Fruit fly (Drosophila melanogaster) whole organism, adult: ENCODE results near the gene snky.

Source experiments
- CG11617 ChIP-seq: fragments of 200-800 bp; sonication (Bioruptor generic); optimal IDR thresholded peaks from 2 replicates; lab custom pipeline; 2017; ENCODE audit warnings: mild to moderate bottlenecking, missing biosample characterization, missing genetic modification reagents, missing genetic modification characterization
- CG12768 ChIP-seq: fragments of 200-800 bp; sonication (Bioruptor generic); optimal IDR thresholded peaks from 2 replicates; lab custom pipeline; 2017; ENCODE audit warnings: missing biosample characterization, missing genetic modification characterization, mild to moderate bottlenecking, moderate library complexity, missing genetic modification reagents
- CG14711 ChIP-seq: fragments of 200-800 bp; sonication (Bioruptor generic); optimal IDR thresholded peaks from 2 replicates; lab custom pipeline; 2018; ENCODE audit warnings: missing biosample characterization, mild to moderate bottlenecking, missing genetic modification characterization, moderate library complexity
- CG1620 ChIP-seq: fragments of 200-800 bp; sonication (Bioruptor generic); optimal IDR thresholded peaks from 2 replicates; lab custom pipeline; 2016; ENCODE audit warnings: missing biosample characterization, missing genetic modification characterization
- CG33017 ChIP-seq: fragments of 200-800 bp; sonication (Bioruptor generic); optimal IDR thresholded peaks from 2 replicates; lab custom pipeline; 2018; ENCODE audit warnings: missing biosample characterization, mild to moderate bottlenecking, missing genetic modification characterization, moderate library complexity
- CG5204 ChIP-seq: fragments of 200-800 bp; sonication (Bioruptor generic); optimal IDR thresholded peaks from 2 replicates; lab custom pipeline; 2016; ENCODE audit warnings: missing biosample characterization, missing genetic modification characterization
- CG7045 ChIP-seq: fragments of 200-800 bp; sonication (Bioruptor generic); optimal IDR thresholded peaks from 2 replicates; lab custom pipeline; 2017; ENCODE audit warnings: missing biosample characterization, mild to moderate bottlenecking, missing genetic modification characterization
- CG7101 ChIP-seq: fragments of 200-800 bp; sonication (Bioruptor generic); optimal IDR thresholded peaks from 2 replicates; lab custom pipeline; 2018; ENCODE audit warnings: missing biosample characterization, mild to moderate bottlenecking, missing genetic modification characterization, moderate library complexity
- Clk ChIP-seq: fragments of 200-800 bp; sonication (Bioruptor generic); optimal IDR thresholded peaks from 2 replicates; lab custom pipeline; 2017; ENCODE audit warnings: missing biosample characterization, missing genetic modification characterization
- Crg-1 ChIP-seq: fragments of 200-800 bp; sonication (Bioruptor generic); optimal IDR thresholded peaks from 2 replicates; lab custom pipeline; 2016; ENCODE audit warnings: missing biosample characterization, missing genetic modification characterization
- Hr96 ChIP-seq: fragments of 200-800 bp; sonication (Bioruptor generic); optimal IDR thresholded peaks from 2 replicates; lab custom pipeline; 2016; ENCODE audit warnings: missing biosample characterization, missing genetic modification characterization
- Mnt ChIP-seq: fragments of 200-800 bp; sonication (Bioruptor generic); optimal IDR thresholded peaks from 2 replicates; lab custom pipeline; 2016; ENCODE audit warnings: missing biosample characterization, mild to moderate bottlenecking, missing genetic modification characterization
- bab1 ChIP-seq: fragments of 200-800 bp; sonication (Bioruptor generic); optimal IDR thresholded peaks from 3 replicates; lab custom pipeline; 2019; ENCODE audit warnings: missing biosample characterization, mild to moderate bottlenecking, missing genetic modification characterization, moderate library complexity
- cic ChIP-seq: fragments of 200-800 bp; sonication (Bioruptor generic); optimal IDR thresholded peaks from 2 replicates; lab custom pipeline; 2017; ENCODE audit warnings: missing biosample characterization, mild to moderate bottlenecking, missing genetic modification characterization, moderate library complexity
- cnc ChIP-seq, 2 experiments: fragments of >200 bp; optimal IDR thresholded peaks; 2 replicates each; lab custom pipeline; 2017
- kay ChIP-seq: fragments of 200-800 bp; sonication (Bioruptor generic); peaks from one replicate; lab custom pipeline; 2016; ENCODE audit warnings: missing biosample characterization, missing genetic modification characterization, borderline replicate concordance
- ovo ChIP-seq: fragments of 200-800 bp; sonication (Bioruptor generic); optimal IDR thresholded peaks from 2 replicates; lab custom pipeline; 2016; ENCODE audit warnings: missing biosample characterization, missing genetic modification characterization
- pad ChIP-seq: fragments of 200-800 bp; sonication (Bioruptor generic); optimal IDR thresholded peaks from 3 replicates; lab custom pipeline; 2017; ENCODE audit warnings: missing biosample characterization, missing genetic modification characterization, mild to moderate bottlenecking, moderate library complexity, missing genetic modification reagents
- tj ChIP-seq: fragments of 200-800 bp; sonication (Bioruptor generic); optimal IDR thresholded peaks from 3 replicates; lab custom pipeline; 2017; ENCODE audit warnings: missing biosample characterization, mild to moderate bottlenecking, missing genetic modification characterization, moderate library complexity
- toe ChIP-seq: fragments of 200-800 bp; sonication (Bioruptor generic); optimal IDR thresholded peaks from 2 replicates; lab custom pipeline; 2016; ENCODE audit warnings: missing biosample characterization, missing genetic modification characterization

Gene snky

dm6 chr3L:13174178-13174577 lies at the start of gene snky:
Gene snky, plus strand, starts transcription at chr3L:13174478.
- TF ChIP-seq Crg-1 (GFP tag; lab: Kevin White, UChicago) (no peak), kay (no peak), Mnt (GFP tag; lab: Kevin White, UChicago) (no peak), pad (GFP tag; lab: Kevin White, UChicago) (no peak), ovo (GFP tag; lab: Kevin White, UChicago) (no peak), cnc (optimal IDR thresholded peaks at IDR 0.05; lab: Kevin White, UChicago) (no peak), bab1 (GFP tag; lab: Kevin White, UChicago) (no peak), CG11617 (no peak)

- TF ChIP-seq cic (GFP tag; lab: Kevin White, UChicago) (no peak), toe (GFP tag; lab: Kevin White, UChicago) (no peak), CG7045 (no peak), CG11617 (no peak), CG7101 (tag; lab: Kevin White, UChicago) (no peak), Hr96 (no peak), CG1620 (no peak), CG12768 (GFP tag; lab: Kevin White, UChicago) (no peak)
These were observed 41.1 kb upstream of the snky start for dm6 chr3L:13133140-13133539.

DNA sequence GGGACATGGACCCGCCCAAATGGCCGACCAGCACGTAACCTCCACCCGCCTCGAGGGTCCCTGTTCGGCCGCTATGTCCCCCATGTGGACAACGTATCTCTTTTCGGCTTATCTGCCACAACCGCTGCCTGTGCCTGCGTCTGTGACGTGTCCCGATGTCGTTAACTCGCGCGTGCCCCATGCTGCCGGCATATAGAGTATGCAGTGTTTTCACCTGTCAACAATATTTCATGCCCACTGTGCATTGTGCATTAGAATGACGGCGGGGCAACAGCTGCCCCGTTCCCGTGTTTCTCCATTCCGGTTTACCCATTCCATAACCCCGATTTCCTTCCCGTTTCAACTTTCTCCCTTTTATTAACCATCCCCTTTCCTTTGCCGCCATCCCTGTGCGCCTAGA lies 39.4 kb upstream of the snky start:
- no peak for TF ChIP-seq Crg-1 (GFP tag; lab: Kevin White, UChicago)
- no peak for TF ChIP-seq CG5204
- no peak for TF ChIP-seq CG11617
- no peak for TF ChIP-seq toe (GFP tag; lab: Kevin White, UChicago)
- no peak for TF ChIP-seq Mnt (GFP tag; lab: Kevin White, UChicago)
- TF ChIP-seq ovo (GFP tag; lab: Kevin White, UChicago), result no peak
- TF ChIP-seq CG12768 (GFP tag; lab: Kevin White, UChicago), result no peak
- no peak for TF ChIP-seq CG1620
- TF ChIP-seq CG7045, result no peak
- TF ChIP-seq bab1 (GFP tag; lab: Kevin White, UChicago), result no peak
- TF ChIP-seq Hr96, result no peak
- no peak for TF ChIP-seq CG7101 (tag; lab: Kevin White, UChicago)
- TF ChIP-seq cic (GFP tag; lab: Kevin White, UChicago), result no peak
- TF ChIP-seq CG33017 (tag; lab: Kevin White, UChicago), result no peak
- TF ChIP-seq cnc (optimal IDR thresholded peaks at IDR 0.05; lab: Kevin White, UChicago), result no peak
- no peak for TF ChIP-seq pad (GFP tag; lab: Kevin White, UChicago)

DNA sequence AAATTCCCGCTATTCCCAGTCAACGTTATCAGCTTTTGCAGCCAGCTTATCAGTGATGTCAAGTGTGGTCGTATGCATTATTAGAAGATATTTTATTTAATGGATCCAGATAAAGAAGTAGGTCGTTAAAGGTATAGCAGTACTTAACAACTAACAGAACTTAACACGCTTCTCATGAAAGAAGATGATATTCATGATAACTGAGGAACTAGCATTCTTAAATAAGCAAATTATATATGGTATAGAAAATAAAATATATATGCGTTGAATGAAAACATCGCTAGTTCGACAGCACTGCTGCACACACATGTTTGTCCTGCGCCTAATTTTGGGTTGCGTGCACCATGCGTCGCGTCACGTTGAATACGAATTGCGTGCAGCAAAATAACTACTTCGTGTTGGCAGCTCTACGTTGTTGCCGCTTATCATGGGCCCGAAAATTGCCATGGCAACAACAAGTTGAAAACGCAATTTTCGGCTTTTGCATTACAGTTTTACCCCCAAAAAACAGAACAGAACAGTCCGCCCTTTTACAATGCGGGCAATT lies 38.8 kb upstream of the snky start:
- TF ChIP-seq cic (GFP tag; lab: Kevin White, UChicago) (no peak), bab1 (GFP tag; lab: Kevin White, UChicago) (no peak), tj (GFP tag; lab: Kevin White, UChicago) (no peak), CG12768 (GFP tag; lab: Kevin White, UChicago) (no peak), Clk (GFP tag; lab: Kevin White, UChicago) (no peak), pad (GFP tag; lab: Kevin White, UChicago) (no peak), kay (no peak), Hr96 (no peak), toe (GFP tag; lab: Kevin White, UChicago) (no peak), CG7045 (no peak), ovo (GFP tag; lab: Kevin White, UChicago) (no peak), CG14711 (tag; lab: Kevin White, UChicago) (no peak), cnc (optimal IDR thresholded peaks at IDR 0.05; lab: Kevin White, UChicago) (no peak), CG5204 (no peak), CG7101 (tag; lab: Kevin White, UChicago) (no peak), CG11617 (no peak), CG33017 (tag; lab: Kevin White, UChicago) (no peak), Mnt (GFP tag; lab: Kevin White, UChicago) (no peak), CG1620 (no peak)

DNA sequence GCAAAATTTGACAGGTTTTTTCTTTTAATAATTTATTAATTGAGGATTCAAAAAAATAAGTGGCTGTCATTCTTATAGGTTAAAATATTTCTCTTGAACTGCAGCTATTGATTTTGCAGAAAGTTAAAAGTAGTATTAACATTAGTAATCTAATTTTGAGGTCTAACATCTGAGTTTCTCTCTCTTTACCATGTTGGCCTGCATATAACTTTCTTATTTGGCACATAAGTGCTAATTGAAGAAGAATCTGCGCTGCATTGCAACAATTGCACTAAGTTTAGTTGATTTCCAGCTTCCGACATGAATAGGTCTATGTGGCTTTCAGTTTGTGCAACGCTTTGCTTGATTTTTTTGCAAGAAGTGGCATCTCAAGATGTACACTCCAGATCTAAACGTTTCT lies 38.3 kb upstream of the snky start, which contains the start of gene CG33262:
Gene CG33262 (plus strand): TSS at position 301 of the 400 bp plus-strand sequence.
- TF ChIP-seq CG5204 (no peak), kay (no peak), cnc (optimal IDR thresholded peaks at IDR 0.05; lab: Kevin White, UChicago) (no peak), Hr96 (no peak), CG11617 (no peak), bab1 (GFP tag; lab: Kevin White, UChicago) (no peak), CG33017 (tag; lab: Kevin White, UChicago) (no peak), Mnt (GFP tag; lab: Kevin White, UChicago) (no peak), ovo (GFP tag; lab: Kevin White, UChicago) (no peak), tj (GFP tag; lab: Kevin White, UChicago) (no peak), Clk (GFP tag; lab: Kevin White, UChicago) (no peak), CG7101 (tag; lab: Kevin White, UChicago) (no peak), CG1620 (no peak), pad (GFP tag; lab: Kevin White, UChicago) (no peak), CG7045 (no peak), CG12768 (GFP tag; lab: Kevin White, UChicago) (no peak), cic (GFP tag; lab: Kevin White, UChicago) (no peak), Crg-1 (GFP tag; lab: Kevin White, UChicago) (no peak), CG14711 (tag; lab: Kevin White, UChicago) (no peak)

DNA sequence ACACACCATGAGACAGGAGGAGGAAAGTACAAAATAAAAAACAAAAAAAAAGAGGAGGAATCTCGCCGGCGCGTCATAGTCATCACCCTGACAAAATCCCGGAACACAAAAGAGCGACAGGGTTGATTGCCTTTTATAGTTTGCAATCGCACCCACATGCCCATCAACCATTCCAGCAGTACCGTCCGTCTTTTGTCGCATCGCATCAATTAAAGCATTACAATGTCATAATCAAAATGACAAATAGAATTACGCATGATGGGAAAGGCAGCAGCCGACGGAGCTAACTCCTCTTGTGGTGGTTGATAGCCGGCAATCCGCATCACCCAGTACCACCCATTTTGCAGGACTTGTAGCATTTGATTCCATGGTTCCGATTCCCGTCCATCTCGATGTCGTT lies 36.9 kb upstream of the snky start:
- no peak for TF ChIP-seq bab1 (GFP tag; lab: Kevin White, UChicago)
- TF ChIP-seq CG33017 (tag; lab: Kevin White, UChicago), result no peak
- TF ChIP-seq CG1620, result no peak
- TF ChIP-seq kay, result no peak
- TF ChIP-seq CG5204, result no peak
- no peak for TF ChIP-seq pad (GFP tag; lab: Kevin White, UChicago)
- no peak for TF ChIP-seq CG7101 (tag; lab: Kevin White, UChicago)
- no peak for TF ChIP-seq cic (GFP tag; lab: Kevin White, UChicago)
- no peak for TF ChIP-seq Hr96
- no peak for TF ChIP-seq tj (GFP tag; lab: Kevin White, UChicago)
- TF ChIP-seq CG11617, result no peak
- TF ChIP-seq Clk (GFP tag; lab: Kevin White, UChicago), result no peak
- TF ChIP-seq CG12768 (GFP tag; lab: Kevin White, UChicago), result no peak
- TF ChIP-seq CG14711 (tag; lab: Kevin White, UChicago), result no peak
- TF ChIP-seq CG7045, result no peak
- no peak for TF ChIP-seq ovo (GFP tag; lab: Kevin White, UChicago)
- TF ChIP-seq Mnt (GFP tag; lab: Kevin White, UChicago), result no peak
- no peak for TF ChIP-seq Crg-1 (GFP tag; lab: Kevin White, UChicago)
- TF ChIP-seq cnc (optimal IDR thresholded peaks at IDR 0.05; lab: Kevin White, UChicago), result no peak
